Fruit fly (Drosophila melanogaster) whole organism, embryonic: ENCODE measurements around the gene CG17027.

ENCODE experiments used
- Atf3 ChIP-seq: fragments of 200-800 bp; sonication (Bioruptor generic); optimal IDR thresholded peaks from 3 replicates; lab custom pipeline; 2016; ENCODE audit warnings: missing biosample characterization, missing genetic modification characterization
- B-H2 ChIP-seq: fragments of 200-800 bp; sonication (Bioruptor generic); optimal IDR thresholded peaks from 2 replicates; lab custom pipeline; 2018; ENCODE audit warnings: missing biosample characterization, mild to moderate bottlenecking, missing genetic modification characterization
- Bgb ChIP-seq: fragments of 200-800 bp; sonication (Bioruptor generic); IDR thresholded peaks from 2 replicates; pipeline ENCODE4 v1.3.6; 2022; ENCODE audit warnings: missing biosample characterization, missing genetic modification characterization; ENCODE audit not compliant: partially characterized antibody
- CG10267 ChIP-seq: fragments of 200-800 bp; sonication (Bioruptor generic); optimal IDR thresholded peaks from 2 replicates; lab custom pipeline; 2018; ENCODE audit warnings: missing biosample characterization, mild to moderate bottlenecking, missing genetic modification characterization, moderate library complexity
- CG12104 ChIP-seq: fragments of 200-800 bp; sonication (Bioruptor generic); optimal IDR thresholded peaks from 3 replicates; lab custom pipeline; 2016; ENCODE audit warnings: missing biosample characterization, missing genetic modification characterization
- CG13287 ChIP-seq: fragments of 200-800 bp; sonication (Bioruptor generic); IDR thresholded peaks from 2 replicates; pipeline ENCODE4 v1.3.6; 2022; ENCODE audit warnings: missing biosample characterization, missing genetic modification characterization; ENCODE audit not compliant: partially characterized antibody
- CG13894 ChIP-seq: fragments of 200-800 bp; sonication (Bioruptor generic); optimal IDR thresholded peaks from 3 replicates; lab custom pipeline; 2018; ENCODE audit warnings: missing biosample characterization, mild to moderate bottlenecking, missing genetic modification characterization, moderate library complexity
- CG1647 ChIP-seq: fragments of 200-800 bp; sonication (Bioruptor generic); optimal IDR thresholded peaks from 3 replicates; lab custom pipeline; 2016; ENCODE audit warnings: missing biosample characterization, missing genetic modification characterization
- CG16813 ChIP-seq: fragments of 200-800 bp; sonication (Bioruptor generic); IDR thresholded peaks from 3 replicates; pipeline ENCODE4 v1.3.6; 2022; ENCODE audit warnings: missing biosample characterization, missing genetic modification characterization; ENCODE audit not compliant: partially characterized antibody
- CG17385 ChIP-seq: fragments of 200-800 bp; sonication (Bioruptor generic); optimal IDR thresholded peaks from 3 replicates; lab custom pipeline; 2018; ENCODE audit warnings: missing biosample characterization, mild to moderate bottlenecking, missing genetic modification characterization
- CG31365 ChIP-seq: fragments of 200-800 bp; sonication (Bioruptor generic); optimal IDR thresholded peaks from 2 replicates; lab custom pipeline; 2018; ENCODE audit warnings: missing biosample characterization, mild to moderate bottlenecking, missing genetic modification characterization
- CG31388 ChIP-seq: fragments of 200-800 bp; sonication (Bioruptor generic); optimal IDR thresholded peaks from 2 replicates; lab custom pipeline; 2016; ENCODE audit warnings: missing biosample characterization, missing genetic modification characterization
- CG31441 ChIP-seq: fragments of 200-800 bp; sonication (Bioruptor generic); IDR thresholded peaks from 2 replicates; pipeline ENCODE4 v1.3.6; 2022; ENCODE audit warnings: missing biosample characterization, missing genetic modification characterization
- CG3847 ChIP-seq: fragments of 200-800 bp; sonication (Bioruptor generic); IDR thresholded peaks from 2 replicates; pipeline ENCODE4 v1.3.6; 2022; ENCODE audit warnings: missing biosample characterization, missing genetic modification characterization
- CG42726 ChIP-seq: fragments of 200-800 bp; sonication (Bioruptor generic); IDR thresholded peaks from 2 replicates; pipeline ENCODE4 v1.3.6; 2022; ENCODE audit warnings: missing biosample characterization, missing genetic modification characterization; ENCODE audit not compliant: partially characterized antibody
- CG5245 ChIP-seq: fragments of 200-800 bp; sonication (Bioruptor generic); optimal IDR thresholded peaks from 3 replicates; lab custom pipeline; 2016; ENCODE audit warnings: missing biosample characterization, missing genetic modification characterization
- CG6254 ChIP-seq: fragments of 200-800 bp; sonication (Bioruptor generic); optimal IDR thresholded peaks from 3 replicates; lab custom pipeline; 2017; ENCODE audit warnings: mild to moderate bottlenecking, missing biosample characterization, missing genetic modification reagents, missing genetic modification characterization
- CG8359 ChIP-seq: fragments of 200-800 bp; sonication (Bioruptor generic); optimal IDR thresholded peaks from 2 replicates; lab custom pipeline; 2017; ENCODE audit warnings: missing biosample characterization, mild to moderate bottlenecking, missing genetic modification characterization, borderline replicate concordance
- Chrac-16 ChIP-seq: fragments of 200-800 bp; sonication (Bioruptor generic); optimal IDR thresholded peaks from 3 replicates; lab custom pipeline; 2016; ENCODE audit warnings: missing biosample characterization, missing genetic modification characterization
- Dip2 ChIP-seq: fragments of 200-800 bp; sonication (Bioruptor generic); IDR thresholded peaks from 2 replicates; pipeline ENCODE4 v1.3.6; 2022; ENCODE audit warnings: missing biosample characterization, missing genetic modification characterization
- Doc2 ChIP-seq: fragments of 200-800 bp; sonication (Bioruptor generic); IDR thresholded peaks from 2 replicates; pipeline ENCODE4 v1.3.6; 2022; ENCODE audit warnings: missing biosample characterization, missing genetic modification characterization
- Doc3 ChIP-seq: fragments of 200-800 bp; sonication (Bioruptor generic); IDR thresholded peaks from 3 replicates; pipeline ENCODE4 v1.3.6; 2022; ENCODE audit warnings: missing biosample characterization, missing genetic modification characterization; ENCODE audit not compliant: partially characterized antibody
- HLH3B ChIP-seq: fragments of 200-800 bp; sonication (Bioruptor generic); IDR thresholded peaks from 2 replicates; pipeline ENCODE4 v1.3.6; 2022; ENCODE audit warnings: missing biosample characterization, missing genetic modification characterization
- NK7.1 ChIP-seq: fragments of 200-800 bp; sonication (Bioruptor generic); optimal IDR thresholded peaks from 3 replicates; lab custom pipeline; 2016; ENCODE audit warnings: missing biosample characterization, missing genetic modification characterization
- Ptx1 ChIP-seq: fragments of 200-800 bp; sonication (Bioruptor generic); IDR thresholded peaks from 2 replicates; pipeline ENCODE4 v1.3.6; 2022; ENCODE audit warnings: missing biosample characterization, missing genetic modification characterization
- Rx ChIP-seq: fragments of 200-800 bp; sonication (Bioruptor generic); IDR thresholded peaks from 2 replicates; pipeline ENCODE4 v1.3.6; 2022; ENCODE audit warnings: missing biosample characterization, missing genetic modification characterization
- Scr ChIP-seq: fragments of 200-800 bp; sonication (Bioruptor generic); IDR thresholded peaks from 2 replicates; pipeline ENCODE4 v1.3.6; 2022; ENCODE audit warnings: missing biosample characterization, missing genetic modification characterization; ENCODE audit not compliant: partially characterized antibody
- Spps ChIP-seq: fragments of 200-800 bp; sonication (Bioruptor generic); optimal IDR thresholded peaks from 2 replicates; lab custom pipeline; 2018; ENCODE audit warnings: missing biosample characterization, mild to moderate bottlenecking, missing genetic modification characterization
- az2 ChIP-seq: fragments of 200-800 bp; sonication (Bioruptor generic); optimal IDR thresholded peaks from 3 replicates; lab custom pipeline; 2016; ENCODE audit warnings: missing biosample characterization, missing genetic modification characterization
- cg ChIP-seq: fragments of 200-800 bp; sonication (Bioruptor generic); optimal IDR thresholded peaks from 3 replicates; lab custom pipeline; 2019; ENCODE audit warnings: missing biosample characterization, mild to moderate bottlenecking, missing genetic modification characterization, moderate library complexity
- corto ChIP-seq: fragments of 200-800 bp; sonication (Bioruptor generic); optimal IDR thresholded peaks from 2 replicates; lab custom pipeline; 2016; ENCODE audit warnings: missing biosample characterization, mild to moderate bottlenecking, missing genetic modification characterization, moderate library complexity
- croc ChIP-seq: fragments of 200-800 bp; sonication (Bioruptor generic); conservative IDR thresholded peaks from 3 replicates; pipeline ENCODE4 v1.3.6; 2022; ENCODE audit warnings: missing biosample characterization, missing genetic modification characterization
- ewg ChIP-seq: fragments of 200-800 bp; sonication (Bioruptor generic); optimal IDR thresholded peaks from 3 replicates; lab custom pipeline; 2017; ENCODE audit warnings: mild to moderate bottlenecking, missing biosample characterization, missing genetic modification reagents, missing genetic modification characterization
- insv ChIP-seq, 2 experiments: fragments of 200-800 bp; sonication (Bioruptor generic); optimal IDR thresholded peaks; 3 replicates each; lab custom pipeline; 2016 to 2018; ENCODE audit warnings: missing biosample characterization in 2 of 2, missing genetic modification characterization in 2 of 2
- klu ChIP-seq: fragments of 200-800 bp; sonication (Bioruptor generic); IDR thresholded peaks from 2 replicates; pipeline ENCODE4 v1.3.6; 2022; ENCODE audit warnings: missing biosample characterization, missing genetic modification characterization
- knrl ChIP-seq: fragments of 200-800 bp; sonication (Bioruptor generic); IDR thresholded peaks from 3 replicates; pipeline ENCODE4 v1.3.6; 2022; ENCODE audit warnings: missing biosample characterization, missing genetic modification characterization; ENCODE audit not compliant: partially characterized antibody
- lilli ChIP-seq: fragments of 200-800 bp; sonication (Bioruptor generic); optimal IDR thresholded peaks from 3 replicates; lab custom pipeline; 2016; ENCODE audit warnings: missing biosample characterization, missing genetic modification characterization
- nau ChIP-seq: fragments of 200-800 bp; sonication (Bioruptor generic); optimal IDR thresholded peaks from 3 replicates; lab custom pipeline; 2017; ENCODE audit warnings: missing biosample characterization, mild to moderate bottlenecking, missing genetic modification characterization, missing genetic modification reagents
- nom ChIP-seq: fragments of 200-800 bp; sonication (Bioruptor generic); optimal IDR thresholded peaks from 2 replicates; lab custom pipeline; 2017; ENCODE audit warnings: missing biosample characterization, missing genetic modification characterization, mild to moderate bottlenecking, moderate library complexity, missing genetic modification reagents
- odd ChIP-seq: fragments of 200-800 bp; sonication (Bioruptor generic); optimal IDR thresholded peaks from 2 replicates; lab custom pipeline; 2017; ENCODE audit warnings: missing biosample characterization, mild to moderate bottlenecking, missing genetic modification characterization
- ranshi ChIP-seq: fragments of 200-800 bp; sonication (Bioruptor generic); IDR thresholded peaks from 2 replicates; pipeline ENCODE4 v1.3.6; 2022; ENCODE audit warnings: missing biosample characterization, missing genetic modification characterization
- scrt ChIP-seq: fragments of 200-800 bp; sonication (Bioruptor generic); optimal IDR thresholded peaks from 2 replicates; lab custom pipeline; 2018; ENCODE audit warnings: missing biosample characterization, mild to moderate bottlenecking, missing genetic modification characterization, moderate library complexity
- sd ChIP-seq: fragments of 200-800 bp; sonication (Bioruptor generic); optimal IDR thresholded peaks from 3 replicates; lab custom pipeline; 2018; ENCODE audit warnings: missing biosample characterization, mild to moderate bottlenecking, missing genetic modification characterization, moderate library complexity
- sens-2 ChIP-seq: fragments of 200-800 bp; sonication (Bioruptor generic); IDR thresholded peaks from 2 replicates; pipeline ENCODE4 v1.3.6; 2022; ENCODE audit warnings: missing biosample characterization, missing genetic modification characterization
- sr ChIP-seq: fragments of 200-800 bp; sonication (Bioruptor generic); IDR thresholded peaks from 3 replicates; pipeline ENCODE4 v1.3.6; 2022; ENCODE audit warnings: missing biosample characterization, missing genetic modification characterization
- ttk ChIP-seq: fragments of 200-800 bp; sonication (Bioruptor generic); IDR thresholded peaks from 2 replicates; pipeline ENCODE4 v2.1.2; 2022; ENCODE audit warnings: missing biosample characterization, missing genetic modification characterization
- tx ChIP-seq: fragments of 200-800 bp; sonication (Bioruptor generic); optimal IDR thresholded peaks from 2 replicates; lab custom pipeline; 2016; ENCODE audit warnings: missing biosample characterization, missing genetic modification characterization
- unpg ChIP-seq: fragments of 200-800 bp; sonication (Bioruptor generic); optimal IDR thresholded peaks from 3 replicates; lab custom pipeline; 2018; ENCODE audit warnings: missing biosample characterization, mild to moderate bottlenecking, missing genetic modification characterization, moderate library complexity
- usp ChIP-seq: fragments of >200 bp; optimal IDR thresholded peaks from 2 replicates; lab custom pipeline; 2017; ENCODE audit warnings: missing biosample characterization, missing genetic modification characterization

Gene CG17027

dm6 chr3L:15982783-15983432 lies 3.0 kb downstream of the CG17027 start, which contains the start of the genes brm and Arl1 (continued):
- peak; percentile 92 for TF ChIP-seq corto (GFP tag; lab: Kevin White, UChicago)
- no peak for TF ChIP-seq cg (GFP tag; lab: Kevin White, UChicago)
- TF ChIP-seq Atf3 (GFP tag; lab: Kevin White, UChicago), result peak; percentile 82
- 0 out of 2 replicates have a peak, but pooled peaks have one; percentile 41 for TF ChIP-seq Scr
- peak; percentile 80 for TF ChIP-seq Dip2 (GFP tag; lab: Robert Waterston, UW)
- peak; percentile 69 for TF ChIP-seq knrl (GFP tag; lab: Robert Waterston, UW)
- TF ChIP-seq Chrac-16 (GFP tag; lab: Kevin White, UChicago), result peak; percentile 98
- no peak for TF ChIP-seq Doc3 (GFP tag; lab: Robert Waterston, UW)
- peak; percentile 98 for TF ChIP-seq unpg
- TF ChIP-seq scrt (GFP tag; lab: Kevin White, UChicago), result peak; percentile 94
- TF ChIP-seq sd (tag; lab: Kevin White, UChicago), result peak; percentile 91
- TF ChIP-seq NK7.1 (GFP tag; lab: Kevin White, UChicago), result peak; percentile 52
- peak; percentile 95 for TF ChIP-seq CG31388 (GFP tag; lab: Kevin White, UChicago)
- peak; percentile 92 for TF ChIP-seq CG8359 (GFP tag; lab: Kevin White, UChicago)
- TF ChIP-seq CG1647 (GFP tag; lab: Kevin White, UChicago), result peak; percentile 92
- peak; percentile 100 for TF ChIP-seq CG31441 (GFP tag; lab: Robert Waterston, UW)
- peak; percentile 94 for TF ChIP-seq CG17385 (GFP tag; lab: Kevin White, UChicago)
- peak; percentile 99 for TF ChIP-seq ttk (GFP tag; lab: Robert Waterston, UW)
- peak; percentile 98 for TF ChIP-seq CG12104 (GFP tag; lab: Kevin White, UChicago)
- peak; percentile 93 for TF ChIP-seq CG6254 (GFP tag; lab: Kevin White, UChicago)
- peak; percentile 30 for TF ChIP-seq Bgb (GFP tag; lab: Robert Waterston, UW)
- TF ChIP-seq nau (GFP tag; lab: Kevin White, UChicago), result no peak
- TF ChIP-seq ranshi, result peak; percentile 99
- peak; percentile 72 for TF ChIP-seq CG13287 (GFP tag; lab: Robert Waterston, UW)
- TF ChIP-seq B-H2, result peak; percentile 99
- peak; percentile 91 for TF ChIP-seq nom
- peak; percentile 100 for TF ChIP-seq Ptx1
- TF ChIP-seq sr (GFP tag; lab: Robert Waterston, UW), result peak; percentile 95
- TF ChIP-seq Doc2 (GFP tag; lab: Robert Waterston, UW), result peak; percentile 96
- TF ChIP-seq az2, result peak; percentile 97
- TF ChIP-seq odd (GFP tag; lab: Kevin White, UChicago), result peak; percentile 94
- TF ChIP-seq ewg (GFP tag; lab: Kevin White, UChicago), result peak; percentile 96
- TF ChIP-seq usp (GFP tag; lab: Kevin White, UChicago), result no peak
- TF ChIP-seq HLH3B (GFP tag; lab: Robert Waterston, UW), result peak; percentile 99
- peak; percentile 98 for TF ChIP-seq sens-2 (GFP tag; lab: Robert Waterston, UW)
- peak; percentile 93 for TF ChIP-seq CG10267
- TF ChIP-seq insv (GFP tag; optimal IDR thresholded peaks at IDR 0.05; lab: Kevin White, UChicago), result peak in 1 of 2 experiments; percentile 84
- peak; percentile 83 for TF ChIP-seq tx
- peak; percentile 98 for TF ChIP-seq CG13894 (tag; lab: Kevin White, UChicago)
- peak; percentile 98 for TF ChIP-seq lilli (GFP tag; lab: Kevin White, UChicago)
- peak; percentile 99 for TF ChIP-seq croc (GFP tag; lab: Robert Waterston, UW)
- TF ChIP-seq CG16813, result peak; percentile 39; the same call in 1 of the 3 replicates
- TF ChIP-seq CG3847, result peak; percentile 100
- peak; percentile 99 for TF ChIP-seq Rx (GFP tag; lab: Robert Waterston, UW)
- peak; percentile 99 for TF ChIP-seq klu (GFP tag; lab: Robert Waterston, UW)
- peak; percentile 97 for TF ChIP-seq CG5245 (GFP tag; lab: Kevin White, UChicago)
- TF ChIP-seq CG42726 (GFP tag; lab: Robert Waterston, UW), result 0 out of 2 replicates have a peak, but pooled peaks have one; percentile 36
- TF ChIP-seq Spps (tag; lab: Kevin White, UChicago), result peak; percentile 95
- peak; percentile 76 for TF ChIP-seq CG31365 (tag; lab: Kevin White, UChicago)
